Worm (Caenorhabditis elegans) whole organism, L3 larva: ENCODE measurements around the gene C16D9.5.

Source experiments
- R02D3.7 ChIP-seq: fragments of 150-350 bp; optimal IDR thresholded peaks from 2 replicates; lab custom pipeline; 2014; ENCODE audit warnings: missing biosample characterization, missing genetic modification characterization
- ZK546.5 ChIP-seq: sonication (generic microtip); optimal IDR thresholded peaks from 2 replicates; lab custom pipeline; 2017; ENCODE audit warnings: missing biosample characterization, missing genetic modification characterization
- ama-1 ChIP-seq: fragments of 150-350 bp; optimal IDR thresholded peaks from 2 replicates; lab custom pipeline; 2018
- ceh-16 ChIP-seq: sonication (generic microtip); optimal IDR thresholded peaks from 2 replicates; lab custom pipeline; 2017; ENCODE audit warnings: missing biosample characterization, missing genetic modification characterization
- ceh-28 ChIP-seq: fragments of 150-350 bp; optimal IDR thresholded peaks from 2 replicates; lab custom pipeline; 2014; ENCODE audit warnings: missing biosample characterization, missing genetic modification reagents, missing genetic modification characterization
- ceh-82 ChIP-seq: fragments of 150-350 bp; optimal IDR thresholded peaks from 2 replicates; lab custom pipeline; 2014; ENCODE audit warnings: missing biosample characterization, missing genetic modification characterization
- ceh-9 ChIP-seq: sonication (generic microtip); optimal IDR thresholded peaks from 2 replicates; lab custom pipeline; 2018; ENCODE audit warnings: missing biosample characterization, missing genetic modification characterization
- daf-12 ChIP-seq: fragments of 150-350 bp; optimal IDR thresholded peaks from 2 replicates; lab custom pipeline; 2014; ENCODE audit warnings: missing biosample characterization, missing genetic modification reagents, missing genetic modification characterization
- egl-27 ChIP-seq: sonication (generic microtip); optimal IDR thresholded peaks from 4 replicates; lab custom pipeline; 2017; ENCODE audit warnings: missing biosample characterization, missing genetic modification reagents, missing genetic modification characterization
- egl-5 ChIP-seq: fragments of 150-350 bp; optimal IDR thresholded peaks from 2 replicates; lab custom pipeline; 2017; ENCODE audit warnings: missing biosample characterization, missing genetic modification reagents, missing genetic modification characterization, inconsistent platforms
- elt-1 ChIP-seq: fragments of 150-350 bp; optimal IDR thresholded peaks from 2 replicates; lab custom pipeline; 2014; ENCODE audit warnings: missing biosample characterization, missing genetic modification characterization
- elt-2 ChIP-seq: sonication (generic microtip); optimal IDR thresholded peaks from 2 replicates; lab custom pipeline; 2016; ENCODE audit warnings: missing genetic modification reagents, mild to moderate bottlenecking, missing genetic modification characterization, missing compliant biosample characterization
- elt-3 ChIP-seq, 3 experiments: fragments of 150-350 bp in 1 of 3; sonication (generic microtip) in 2 of 3; optimal IDR thresholded peaks; 2 replicates in 2 of 3; 4 replicates in 1 of 3; lab custom pipeline; 2014 to 2017; ENCODE audit warnings: missing biosample characterization in 3 of 3, missing genetic modification characterization in 3 of 3
- eor-1 ChIP-seq, 2 experiments: fragments of 150-350 bp; optimal IDR thresholded peaks; 2 replicates each; lab custom pipeline; 2014 to 2018; ENCODE audit warnings: missing biosample characterization in 2 of 2, missing genetic modification characterization in 2 of 2
- fkh-10 ChIP-seq: sonication (generic microtip); optimal IDR thresholded peaks from 2 replicates; lab custom pipeline; 2017; ENCODE audit warnings: missing biosample characterization, missing genetic modification reagents, missing genetic modification characterization
- fkh-2 ChIP-seq: fragments of 150-350 bp; optimal IDR thresholded peaks from 2 replicates; lab custom pipeline; 2014; ENCODE audit warnings: missing biosample characterization, missing genetic modification reagents, missing genetic modification characterization
- fos-1 ChIP-seq: fragments of 150-350 bp; optimal IDR thresholded peaks from 2 replicates; lab custom pipeline; 2014; ENCODE audit warnings: missing biosample characterization, missing genetic modification characterization
- hmg-11 ChIP-seq: sonication (generic microtip); optimal IDR thresholded peaks from 2 replicates; lab custom pipeline; 2016; ENCODE audit warnings: missing genetic modification characterization, missing compliant biosample characterization
- jun-1 ChIP-seq: fragments of 150-350 bp; optimal IDR thresholded peaks from 2 replicates; lab custom pipeline; 2014; ENCODE audit warnings: missing biosample characterization, missing genetic modification reagents, missing genetic modification characterization
- lin-15B ChIP-seq: fragments of 150-350 bp; optimal IDR thresholded peaks from 2 replicates; lab custom pipeline; 2014; ENCODE audit warnings: missing biosample characterization, missing genetic modification characterization
- lin-39 ChIP-seq: fragments of 150-350 bp; optimal IDR thresholded peaks from 2 replicates; lab custom pipeline; 2018; ENCODE audit warnings: missing biosample characterization, missing genetic modification reagents, missing genetic modification characterization
- lsy-12 ChIP-seq: sonication (generic microtip); optimal IDR thresholded peaks from 2 replicates; lab custom pipeline; 2016; ENCODE audit warnings: mild to moderate bottlenecking, missing genetic modification characterization, missing compliant biosample characterization
- mdl-1 ChIP-seq: fragments of 150-350 bp; optimal IDR thresholded peaks from 2 replicates; lab custom pipeline; 2014; ENCODE audit warnings: missing biosample characterization, missing genetic modification characterization
- mml-1 ChIP-seq: fragments of 150-350 bp; sonication (generic microtip); optimal IDR thresholded peaks from 3 replicates; lab custom pipeline; 2014; ENCODE audit warnings: missing biosample characterization, missing genetic modification characterization
- nfya-1 ChIP-seq: sonication (generic microtip); optimal IDR thresholded peaks from 2 replicates; lab custom pipeline; 2017; ENCODE audit warnings: missing genetic modification characterization, mild to moderate bottlenecking, missing compliant biosample characterization, antibody characterized with exemption, moderate library complexity; ENCODE audit not compliant: insufficient read depth
- nhr-11 ChIP-seq: fragments of 150-350 bp; optimal IDR thresholded peaks from 2 replicates; lab custom pipeline; 2014; ENCODE audit warnings: missing biosample characterization, missing genetic modification characterization
- nhr-12 ChIP-seq: fragments of 150-350 bp; optimal IDR thresholded peaks from 2 replicates; lab custom pipeline; 2014; ENCODE audit warnings: missing biosample characterization, missing genetic modification characterization
- nhr-23 ChIP-seq: fragments of 150-350 bp; optimal IDR thresholded peaks from 2 replicates; lab custom pipeline; 2014; ENCODE audit warnings: missing biosample characterization, missing genetic modification reagents, missing genetic modification characterization
- nhr-25 ChIP-seq: sonication (generic microtip); optimal IDR thresholded peaks from 2 replicates; lab custom pipeline; 2017; ENCODE audit warnings: missing biosample characterization, missing genetic modification characterization
- nhr-28 ChIP-seq: fragments of 150-350 bp; optimal IDR thresholded peaks from 2 replicates; lab custom pipeline; 2014; ENCODE audit warnings: missing biosample characterization, missing genetic modification characterization
- nhr-43 ChIP-seq: sonication (generic microtip); optimal IDR thresholded peaks from 2 replicates; lab custom pipeline; 2016; ENCODE audit warnings: mild to moderate bottlenecking, missing genetic modification characterization, missing compliant biosample characterization; ENCODE audit not compliant: poor library complexity, severe bottlenecking
- nhr-67 ChIP-seq: fragments of 150-350 bp; optimal IDR thresholded peaks from 2 replicates; lab custom pipeline; 2014; ENCODE audit warnings: missing biosample characterization, missing genetic modification characterization
- nhr-76 ChIP-seq: fragments of 150-350 bp; sonication (generic microtip); optimal IDR thresholded peaks from 5 replicates; lab custom pipeline; 2014; ENCODE audit warnings: missing biosample characterization, missing genetic modification characterization
- nhr-77 ChIP-seq: fragments of 150-350 bp; optimal IDR thresholded peaks from 2 replicates; lab custom pipeline; 2014; ENCODE audit warnings: missing biosample characterization, missing genetic modification characterization
- pha-4 ChIP-seq: fragments of 150-350 bp; optimal IDR thresholded peaks from 2 replicates; lab custom pipeline; 2014; ENCODE audit warnings: missing biosample characterization, missing genetic modification reagents, missing genetic modification characterization
- pqm-1 ChIP-seq: fragments of 150-350 bp; optimal IDR thresholded peaks from 2 replicates; lab custom pipeline; 2017; ENCODE audit warnings: missing biosample characterization, missing genetic modification characterization, inconsistent platforms
- snpc-4 ChIP-seq: fragments of 150-350 bp; optimal IDR thresholded peaks from 2 replicates; lab custom pipeline; 2014; ENCODE audit warnings: missing biosample characterization, missing genetic modification characterization
- tbx-2 ChIP-seq: sonication (generic microtip); optimal IDR thresholded peaks from 2 replicates; lab custom pipeline; 2016; ENCODE audit warnings: mild to moderate bottlenecking, missing genetic modification characterization, missing compliant biosample characterization
- unc-39 ChIP-seq: sonication (generic microtip); optimal IDR thresholded peaks from 4 replicates; lab custom pipeline; 2017; ENCODE audit warnings: missing biosample characterization, missing genetic modification characterization
- unc-62 ChIP-seq: fragments of 150-350 bp; sonication (generic microtip); optimal IDR thresholded peaks from 4 replicates; lab custom pipeline; 2014; ENCODE audit warnings: missing biosample characterization, missing genetic modification reagents, missing genetic modification characterization
- zag-1 ChIP-seq: fragments of 150-350 bp; optimal IDR thresholded peaks from 2 replicates; lab custom pipeline; 2014; ENCODE audit warnings: missing biosample characterization, missing genetic modification characterization
- ztf-11 ChIP-seq: fragments of 150-350 bp; optimal IDR thresholded peaks from 2 replicates; lab custom pipeline; 2014; ENCODE audit warnings: missing biosample characterization, missing genetic modification characterization
- ztf-4 ChIP-seq: fragments of 150-350 bp; optimal IDR thresholded peaks from 2 replicates; lab custom pipeline; 2014; ENCODE audit warnings: missing biosample characterization, missing genetic modification characterization

Gene C16D9.5

DNA sequence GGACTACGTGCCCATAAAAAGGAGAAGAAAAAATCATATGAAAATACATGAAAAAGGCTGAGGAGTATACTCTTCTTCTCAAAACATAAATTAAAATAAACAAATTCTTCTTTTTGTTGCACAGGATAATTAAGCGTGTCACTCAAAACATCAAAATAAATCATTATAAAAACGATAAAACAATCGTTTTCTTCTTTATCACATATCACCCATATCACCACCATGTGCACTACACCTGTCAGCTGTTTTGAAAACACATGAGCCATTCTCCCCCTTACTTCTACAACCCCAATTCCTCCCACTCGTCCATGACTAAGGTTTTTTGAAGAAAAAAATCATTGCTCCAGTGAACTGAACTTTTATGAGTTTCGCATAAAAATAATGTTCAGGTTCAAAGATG lies 7.2 kb upstream of the C16D9.5 start:
- TF ChIP-seq ceh-16 (tag; lab: Kevin White, UChicago) (no peak), egl-5 (tag; lab: Kevin White, UChicago) (peak; percentile 47), nhr-76 (tag; lab: Kevin White, UChicago) (no peak)

ce11 chrV:8251075-8251474 lies 5.7 kb upstream of the C16D9.5 start:
- no peak for TF ChIP-seq fkh-10 (GFP tag; lab: Kevin White, UChicago)
- no peak for TF ChIP-seq jun-1 (tag; lab: Kevin White, UChicago)
- no peak for TF ChIP-seq elt-2 (tag; lab: Kevin White, UChicago)
- TF ChIP-seq unc-62 (GFP tag; lab: Kevin White, UChicago): no peak
- TF ChIP-seq mdl-1: no peak
- TF ChIP-seq nhr-43 (tag; lab: Kevin White, UChicago): no peak
- TF ChIP-seq ama-1 (lab: Kevin White, UChicago): no peak
- TF ChIP-seq ceh-82 (tag; lab: Kevin White, UChicago): no peak
- TF ChIP-seq ZK546.5: no peak
- no peak for TF ChIP-seq nhr-67
- TF ChIP-seq daf-12 (tag; lab: Kevin White, UChicago): no peak
- no peak for TF ChIP-seq ztf-11
- TF ChIP-seq nfya-1: no peak
- no peak for TF ChIP-seq tbx-2 (tag; lab: Kevin White, UChicago)
- TF ChIP-seq zag-1 (tag; lab: Kevin White, UChicago): no peak
- no peak for TF ChIP-seq ceh-9
- no peak for TF ChIP-seq fkh-2 (tag; lab: Kevin White, UChicago)
- no peak for TF ChIP-seq mml-1 (tag; lab: Kevin White, UChicago)
- TF ChIP-seq, all 47 proteins: peak for 0

DNA sequence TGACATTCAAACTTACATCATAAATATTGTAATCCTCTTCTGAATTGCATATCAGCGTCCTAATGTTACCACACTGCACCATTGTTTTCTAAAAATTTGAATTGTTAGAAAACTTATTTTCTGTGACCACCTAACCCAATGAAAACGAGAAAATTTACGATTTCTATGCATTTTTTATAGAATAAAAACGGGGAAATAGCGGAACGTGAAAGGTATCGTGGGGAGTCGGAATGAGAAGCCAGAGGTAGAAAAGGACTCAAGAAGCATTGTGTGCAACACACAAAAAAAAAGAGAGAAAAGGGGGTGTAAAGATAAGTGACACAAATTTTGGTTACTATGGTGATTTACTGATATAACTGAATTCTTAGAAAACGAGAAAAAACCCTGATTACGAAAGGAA lies 4.9 kb upstream of the C16D9.5 start, which contains the start of gene C16D9.6:
TSS of gene C16D9.6 (minus strand) at position 101 of the 400 bp plus-strand sequence.
- TF ChIP-seq nhr-11 (tag; lab: Kevin White, UChicago): no peak
- no peak for TF ChIP-seq ama-1 (lab: Kevin White, UChicago)
- no peak for TF ChIP-seq pqm-1
- TF ChIP-seq ztf-4 (tag; lab: Kevin White, UChicago): no peak
- no peak for TF ChIP-seq ceh-82 (tag; lab: Kevin White, UChicago)
- TF ChIP-seq pha-4: no peak
- TF ChIP-seq mdl-1: no peak
- TF ChIP-seq eor-1 (tag; optimal IDR thresholded peaks at IDR 0.05; lab: Kevin White, UChicago): no peak

ce11 chrV:8247311-8248105 lies 2.2 kb upstream of the C16D9.5 start:
- TF ChIP-seq nhr-76 (tag; lab: Kevin White, UChicago): no peak
- peak; percentile 69 for TF ChIP-seq ceh-28 (tag; lab: Kevin White, UChicago)
- TF ChIP-seq egl-27 (tag; lab: Kevin White, UChicago): peak; percentile 11
- peak; percentile 62 for TF ChIP-seq nhr-25
- TF ChIP-seq zag-1 (tag; lab: Kevin White, UChicago): no peak
- TF ChIP-seq ama-1 (lab: Kevin White, UChicago): peak; percentile 95
- TF ChIP-seq lsy-12 (tag; lab: Kevin White, UChicago): peak; percentile 53
- peak; percentile 14 for TF ChIP-seq tbx-2 (tag; lab: Kevin White, UChicago)
- no peak for TF ChIP-seq lin-39 (tag; lab: Kevin White, UChicago)
- no peak for TF ChIP-seq nhr-12
- peak in 1 of 3 experiments; percentile 68 for TF ChIP-seq elt-3 (tag; optimal IDR thresholded peaks at IDR 0.05; lab: Kevin White, UChicago)
- no peak for TF ChIP-seq egl-5 (tag; lab: Kevin White, UChicago)
- TF ChIP-seq nhr-77 (tag; lab: Kevin White, UChicago): peak; percentile 78
- no peak for TF ChIP-seq elt-1 (tag; lab: Kevin White, UChicago)
- no peak for TF ChIP-seq nhr-11 (tag; lab: Kevin White, UChicago)
- TF ChIP-seq fkh-2 (tag; lab: Kevin White, UChicago): no peak
- no peak for TF ChIP-seq hmg-11 (tag; lab: Kevin White, UChicago)
- no peak for TF ChIP-seq ztf-11
- peak; percentile 10 for TF ChIP-seq unc-62 (GFP tag; lab: Kevin White, UChicago)
- TF ChIP-seq ceh-82 (tag; lab: Kevin White, UChicago): peak; percentile 17
- TF ChIP-seq nhr-23 (tag; lab: Kevin White, UChicago): peak; percentile 85
- peak; percentile 82 for TF ChIP-seq pqm-1
- TF ChIP-seq nhr-28 (tag; lab: Kevin White, UChicago): no peak
- no peak for TF ChIP-seq mdl-1
- peak; percentile 53 for TF ChIP-seq lin-15B (tag; lab: Kevin White, UChicago)
- no peak for TF ChIP-seq unc-39 (tag; lab: Kevin White, UChicago)
- peak; percentile 88 for TF ChIP-seq nhr-43 (tag; lab: Kevin White, UChicago)
- peak; percentile 57 for TF ChIP-seq R02D3.7 (tag; lab: Kevin White, UChicago)
- peak; percentile 66 for TF ChIP-seq elt-2 (tag; lab: Kevin White, UChicago)
- peak; percentile 20 for TF ChIP-seq ztf-4 (tag; lab: Kevin White, UChicago)
- peak; percentile 99 for TF ChIP-seq snpc-4 (tag; lab: Kevin White, UChicago)
- TF ChIP-seq nfya-1: peak; percentile 69
- TF ChIP-seq fos-1 (tag; lab: Kevin White, UChicago): peak; percentile 48
- peak; percentile 20 for TF ChIP-seq pha-4
- TF ChIP-seq jun-1 (tag; lab: Kevin White, UChicago): peak; percentile 25
